Worm (Caenorhabditis elegans): ENCODE results near the gene bath-27.

The bath-27 gene

ce11 chrII:3395484-3395883 lies 36.5 kb downstream of the bath-27 start, which contains the start of gene nep-20:
TSS of gene nep-20 (minus strand) at chrII:3395584.
- TF ChIP-seq ceh-13 (GFP tag; optimal IDR thresholded peaks at IDR 0.05) (no peak), B0310.2 (tag; optimal IDR thresholded peaks at IDR 0.05) (no peak), hnd-1 (tag; optimal IDR thresholded peaks at IDR 0.05) (no peak), flt-1 (GFP tag; IDR thresholded peaks at IDR 0.05) (no peak), tbx-37 (GFP tag; conservative IDR thresholded peaks at IDR 0.05) (no peak), ama-1 (optimal IDR thresholded peaks at IDR 0.05) (no peak), tbx-11 (GFP tag; IDR thresholded peaks at IDR 0.05) (no peak)

- TF ChIP-seq flt-1 (GFP tag; IDR thresholded peaks at IDR 0.05) (no peak), ceh-36 (tag; optimal IDR thresholded peaks at IDR 0.05) (no peak), hmbx-1 (tag; optimal IDR thresholded peaks at IDR 0.05) (no peak), tra-4 (tag; optimal IDR thresholded peaks at IDR 0.05) (no peak), hnd-1 (tag; optimal IDR thresholded peaks at IDR 0.05) (no peak), pes-1 (GFP tag; IDR thresholded peaks at IDR 0.05) (no peak), hmg-4 (GFP tag; optimal IDR thresholded peaks at IDR 0.05) (no peak), F13C5.2 (tag; optimal IDR thresholded peaks at IDR 0.05) (no peak), ama-1 (optimal IDR thresholded peaks at IDR 0.05) (no peak), ets-7 (tag; optimal IDR thresholded peaks at IDR 0.05) (no peak)
Observed at ce11 chrII:3399212-3399611, 40.3 kb downstream of the bath-27 start, which contains the start of gene nep-9. TSS of gene nep-9 (minus strand) at chrII:3399312.

- no peak for TF ChIP-seq tbx-37 (GFP tag; conservative IDR thresholded peaks at IDR 0.05)
- no peak for TF ChIP-seq scrt-1 (GFP tag; IDR thresholded peaks at IDR 0.05)
- TF ChIP-seq pes-1 (GFP tag; IDR thresholded peaks at IDR 0.05), result no peak
- no peak for TF ChIP-seq hnd-1 (tag; optimal IDR thresholded peaks at IDR 0.05)
- no peak for TF ChIP-seq ama-1 (optimal IDR thresholded peaks at IDR 0.05)
- no peak for TF ChIP-seq tbx-11 (GFP tag; IDR thresholded peaks at IDR 0.05)
- TF ChIP-seq ets-7 (tag; optimal IDR thresholded peaks at IDR 0.05), result no peak
- no peak for TF ChIP-seq hmbx-1 (tag; optimal IDR thresholded peaks at IDR 0.05)
- TF ChIP-seq tra-4 (tag; optimal IDR thresholded peaks at IDR 0.05), result no peak
- no peak for TF ChIP-seq hmg-4 (GFP tag; optimal IDR thresholded peaks at IDR 0.05)
- no peak for TF ChIP-seq ceh-36 (tag; optimal IDR thresholded peaks at IDR 0.05)
- no peak for TF ChIP-seq flt-1 (GFP tag; IDR thresholded peaks at IDR 0.05)
- TF ChIP-seq B0310.2 (tag; optimal IDR thresholded peaks at IDR 0.05), result no peak
- TF ChIP-seq F13C5.2 (tag; optimal IDR thresholded peaks at IDR 0.05), result no peak
- no peak for TF ChIP-seq ceh-13 (GFP tag; optimal IDR thresholded peaks at IDR 0.05)
- no peak for TF ChIP-seq sea-1 (GFP tag; conservative IDR thresholded peaks at IDR 0.05)
Observed at ce11 chrII:3402854-3403253, 43.9 kb downstream of the bath-27 start, which contains the start of gene nep-10. TSS of gene nep-10 (minus strand) at chrII:3402954.

ce11 chrII:3403535-3403934 lies 44.6 kb downstream of the bath-27 start, which contains the start of gene nep-8:
TSS of gene nep-8 (plus strand) at chrII:3403835.
- no peak for TF ChIP-seq tra-4 (tag; optimal IDR thresholded peaks at IDR 0.05)
- no peak for TF ChIP-seq ets-7 (tag; optimal IDR thresholded peaks at IDR 0.05)
- TF ChIP-seq hmg-4 (GFP tag; optimal IDR thresholded peaks at IDR 0.05), result no peak
- TF ChIP-seq pes-1 (GFP tag; IDR thresholded peaks at IDR 0.05), result no peak
- no peak for TF ChIP-seq scrt-1 (GFP tag; IDR thresholded peaks at IDR 0.05)
- no peak for TF ChIP-seq ama-1 (optimal IDR thresholded peaks at IDR 0.05)
- TF ChIP-seq sea-1 (GFP tag; conservative IDR thresholded peaks at IDR 0.05), result no peak
- TF ChIP-seq tbx-11 (GFP tag; IDR thresholded peaks at IDR 0.05), result no peak
- no peak for TF ChIP-seq tbx-37 (GFP tag; conservative IDR thresholded peaks at IDR 0.05)
- TF ChIP-seq aly-1 (tag; optimal IDR thresholded peaks at IDR 0.05), result no peak
- no peak for TF ChIP-seq hnd-1 (tag; optimal IDR thresholded peaks at IDR 0.05)
- TF ChIP-seq hmbx-1 (tag; optimal IDR thresholded peaks at IDR 0.05), result no peak
